Worm (Caenorhabditis elegans): ENCODE results near the gene abu-15.

DNA sequence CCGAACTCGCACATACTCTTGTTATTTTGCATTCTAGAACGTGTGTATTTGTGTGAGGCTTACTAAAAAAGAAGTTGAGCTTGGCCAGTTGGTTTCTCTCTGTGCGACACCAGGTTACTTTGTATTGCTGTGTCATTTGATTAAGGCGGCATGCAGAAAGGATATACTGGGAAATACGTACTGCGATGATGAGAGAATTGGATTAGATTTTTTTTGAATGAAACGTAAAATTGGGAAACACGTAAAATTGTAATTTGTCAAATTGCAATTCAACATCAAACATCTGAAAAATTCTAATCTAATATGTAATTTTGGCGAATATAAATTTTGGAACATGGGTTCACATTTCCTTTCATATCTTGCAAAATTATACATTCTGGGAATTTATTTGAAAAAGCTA is 14.6 kb upstream of the abu-15 start, which contains the start of gene srh-129:
- TF ChIP-seq dve-1 (tag; optimal IDR thresholded peaks at IDR 0.05) (no peak), ceh-45 (GFP tag; IDR thresholded peaks at IDR 0.05) (no peak), rnt-1 (tag; optimal IDR thresholded peaks at IDR 0.05) (no peak), ets-4 (tag; optimal IDR thresholded peaks at IDR 0.05) (no peak), nhr-11 (tag; optimal IDR thresholded peaks at IDR 0.05) (no peak), hlh-30 (tag; optimal IDR thresholded peaks at IDR 0.05; ENCODE audit: insufficient read depth) (no peak), lim-6 (tag; optimal IDR thresholded peaks at IDR 0.05) (no peak), pros-1 (tag; optimal IDR thresholded peaks at IDR 0.05) (no peak), ceh-6 (GFP tag; optimal IDR thresholded peaks at IDR 0.05) (no peak), K02D7.2 (tag; optimal IDR thresholded peaks at IDR 0.05) (no peak), unc-3 (GFP tag; conservative IDR thresholded peaks at IDR 0.05) (no peak), unc-3 (tag; optimal IDR thresholded peaks at IDR 0.05) (no peak), elt-2 (tag; optimal IDR thresholded peaks at IDR 0.05) (no peak), ttx-3 (tag; optimal IDR thresholded peaks at IDR 0.05) (no peak)
